Worm (Caenorhabditis elegans) whole organism, young adult: ENCODE results near the gene smg-3.
A peak's percentile ranks its signal among the peaks of the same experiment; 100 is the strongest.

Experiments
- B0035.1 ChIP-seq: sonication (generic microtip); optimal IDR thresholded peaks from 2 replicates; lab custom pipeline; 2016; ENCODE audit warnings: missing genetic modification characterization, mild to moderate bottlenecking, missing compliant biosample characterization, missing genotype, missing genetic modification reagents
- C17E4.6 ChIP-seq: fragments of 200-800 bp; sonication (Bioruptor generic); IDR thresholded peaks from 2 replicates; pipeline ENCODE4 v1.3.6; 2022; ENCODE audit warnings: missing genetic modification reagents, missing genetic modification characterization, missing compliant biosample characterization
- F22D6.2 ChIP-seq: sonication (generic microtip); optimal IDR thresholded peaks from 2 replicates; lab custom pipeline; 2016; ENCODE audit warnings: mild to moderate bottlenecking, missing genetic modification characterization, missing compliant biosample characterization
- F37B4.10 ChIP-seq: fragments of 200-800 bp; sonication (Bioruptor generic); IDR thresholded peaks from 2 replicates; pipeline ENCODE4 v1.3.6; 2022; ENCODE audit warnings: missing genetic modification characterization, missing compliant biosample characterization
- F39B2.1 ChIP-seq: fragments of 200-800 bp; sonication (Bioruptor generic); IDR thresholded peaks from 2 replicates; pipeline ENCODE4 v1.3.6; 2022; ENCODE audit warnings: missing genetic modification reagents, missing genetic modification characterization, missing compliant biosample characterization
- F52B5.7 ChIP-seq: sonication (generic microtip); optimal IDR thresholded peaks from 2 replicates; lab custom pipeline; 2016; ENCODE audit warnings: mild to moderate bottlenecking, missing genetic modification characterization, missing compliant biosample characterization
- F57C9.4 ChIP-seq: sonication (generic microtip); optimal IDR thresholded peaks from 2 replicates; lab custom pipeline; 2017; ENCODE audit warnings: mild to moderate bottlenecking, missing genetic modification characterization, missing compliant biosample characterization
- Y53G8AR.9 ChIP-seq: fragments of 200-800 bp; sonication (Bioruptor generic); conservative IDR thresholded peaks from 2 replicates; pipeline ENCODE4 v1.3.6; 2022; ENCODE audit warnings: missing genetic modification reagents, missing genetic modification characterization, missing compliant biosample characterization
- Y56A3A.18 ChIP-seq: fragments of 200-800 bp; sonication (Bioruptor generic); IDR thresholded peaks from 2 replicates; pipeline ENCODE4 v1.3.6; 2022; ENCODE audit warnings: missing genetic modification reagents, missing genetic modification characterization, missing compliant biosample characterization
- akir-1 ChIP-seq: fragments of 200-800 bp; sonication (Bioruptor generic); optimal IDR thresholded peaks from 2 replicates; lab custom pipeline; 2018; ENCODE audit warnings: mild to moderate bottlenecking, missing genetic modification characterization, moderate library complexity, missing compliant biosample characterization
- atf-7 ChIP-seq: sonication (generic microtip); optimal IDR thresholded peaks from 2 replicates; lab custom pipeline; 2017; ENCODE audit warnings: mild to moderate bottlenecking, missing genetic modification characterization, missing compliant biosample characterization
- athp-1 ChIP-seq: sonication (generic microtip); optimal IDR thresholded peaks from 2 replicates; lab custom pipeline; 2017; ENCODE audit warnings: mild to moderate bottlenecking, missing genetic modification characterization, missing compliant biosample characterization
- attf-5 ChIP-seq: fragments of 200-800 bp; sonication (Bioruptor generic); optimal IDR thresholded peaks from 2 replicates; lab custom pipeline; 2018; ENCODE audit warnings: mild to moderate bottlenecking, missing genetic modification characterization, missing compliant biosample characterization
- bed-2 ChIP-seq: fragments of 200-800 bp; sonication (Bioruptor generic); IDR thresholded peaks from 2 replicates; pipeline ENCODE4 v1.3.6; 2022; ENCODE audit warnings: missing genetic modification reagents, missing genetic modification characterization, missing compliant biosample characterization
- ccch-3 ChIP-seq: fragments of 200-800 bp; sonication (Bioruptor generic); optimal IDR thresholded peaks from 2 replicates; lab custom pipeline; 2018; ENCODE audit warnings: mild to moderate bottlenecking, missing genetic modification characterization, missing compliant biosample characterization
- cebp-1 ChIP-seq, 2 experiments: fragments of 200-800 bp in 1 of 2; sonication (Bioruptor generic) in 1 of 2; sonication (generic microtip) in 1 of 2; IDR thresholded peaks in 1 of 2; optimal IDR thresholded peaks in 1 of 2; 2 replicates each; pipeline versions ENCODE4 v1.3.6 to Lab custom; 2017 to 2022; ENCODE audit warnings: missing compliant biosample characterization in 2 of 2, missing genetic modification characterization in 2 of 2, mild to moderate bottlenecking in 1 of 2, missing genetic modification reagents in 1 of 2, moderate library complexity in 1 of 2
- ceh-100 ChIP-seq: fragments of 200-800 bp; sonication (Bioruptor generic); IDR thresholded peaks from 2 replicates; pipeline ENCODE4 v1.3.6; 2022; ENCODE audit warnings: missing genetic modification reagents, missing genetic modification characterization, missing compliant biosample characterization
- ceh-40 ChIP-seq: fragments of 200-800 bp; sonication (Bioruptor generic); IDR thresholded peaks from 2 replicates; pipeline ENCODE4 v1.3.6; 2022; ENCODE audit warnings: missing genetic modification characterization, missing compliant biosample characterization
- chd-7 ChIP-seq: sonication (generic microtip); optimal IDR thresholded peaks from 2 replicates; lab custom pipeline; 2016; ENCODE audit warnings: mild to moderate bottlenecking, missing genetic modification characterization, moderate library complexity, missing compliant biosample characterization
- die-1 ChIP-seq: sonication (generic microtip); optimal IDR thresholded peaks from 2 replicates; lab custom pipeline; 2016; ENCODE audit warnings: missing genotype, mild to moderate bottlenecking, missing genetic modification characterization, missing compliant biosample characterization
- dox-1 ChIP-seq: fragments of 200-800 bp; sonication (Bioruptor generic); IDR thresholded peaks from 2 replicates; pipeline ENCODE4 v1.3.6; 2022; ENCODE audit warnings: missing genetic modification reagents, missing genetic modification characterization, missing compliant biosample characterization
- dpl-1 ChIP-seq: fragments of 150-350 bp; optimal IDR thresholded peaks from 2 replicates; lab custom pipeline; 2014; ENCODE audit warnings: missing biosample characterization, missing genetic modification reagents, missing genetic modification characterization
- egl-44 ChIP-seq: fragments of 200-800 bp; sonication (Bioruptor generic); IDR thresholded peaks from 2 replicates; pipeline ENCODE4 v1.3.6; 2022; ENCODE audit warnings: missing genetic modification reagents, missing genetic modification characterization, missing compliant biosample characterization
- fkh-3 ChIP-seq: sonication (generic microtip); optimal IDR thresholded peaks from 2 replicates; lab custom pipeline; 2016; ENCODE audit warnings: mild to moderate bottlenecking, missing genetic modification characterization, missing compliant biosample characterization
- hlh-26 ChIP-seq: fragments of 200-800 bp; sonication (Bioruptor generic); conservative IDR thresholded peaks from 2 replicates; pipeline ENCODE4 v1.3.6; 2022; ENCODE audit warnings: missing genetic modification reagents, missing genetic modification characterization, missing compliant biosample characterization
- hmg-20 ChIP-seq: fragments of 200-800 bp; sonication (Bioruptor generic); IDR thresholded peaks from 2 replicates; pipeline ENCODE4 v1.3.6; 2022; ENCODE audit warnings: missing genetic modification reagents, missing genetic modification characterization, missing compliant biosample characterization
- let-526 ChIP-seq: fragments of 200-800 bp; sonication (Bioruptor generic); IDR thresholded peaks from 2 replicates; pipeline ENCODE4 v1.3.6; 2022; ENCODE audit warnings: missing genetic modification reagents, missing genetic modification characterization, missing compliant biosample characterization
- lir-1 ChIP-seq: fragments of 200-800 bp; sonication (Bioruptor generic); conservative IDR thresholded peaks from 2 replicates; pipeline ENCODE4 v1.3.6; 2022; ENCODE audit warnings: missing genetic modification reagents, missing genetic modification characterization, missing compliant biosample characterization
- madf-3 ChIP-seq: fragments of 200-800 bp; sonication (Bioruptor generic); IDR thresholded peaks from 2 replicates; pipeline ENCODE4 v1.3.6; 2022; ENCODE audit warnings: missing genetic modification reagents, missing genetic modification characterization, missing compliant biosample characterization
- nfya-1 ChIP-seq: sonication (generic microtip); optimal IDR thresholded peaks from 2 replicates; lab custom pipeline; 2017; ENCODE audit warnings: antibody characterized with exemption, missing compliant biosample characterization, missing genetic modification characterization, borderline replicate concordance; ENCODE audit not compliant: insufficient read depth
- nfyb-1 ChIP-seq: fragments of 200-800 bp; sonication (Bioruptor generic); IDR thresholded peaks from 2 replicates; pipeline ENCODE4 v1.3.6; 2022; ENCODE audit warnings: missing genetic modification reagents, missing genetic modification characterization, missing compliant biosample characterization
- nhr-179 ChIP-seq: sonication (generic microtip); optimal IDR thresholded peaks from 2 replicates; lab custom pipeline; 2016; ENCODE audit warnings: mild to moderate bottlenecking, missing genetic modification characterization, missing compliant biosample characterization
- nhr-90 ChIP-seq: sonication (generic microtip); optimal IDR thresholded peaks from 2 replicates; lab custom pipeline; 2016; ENCODE audit warnings: missing genotype, mild to moderate bottlenecking, missing genetic modification characterization, missing compliant biosample characterization
- pbrm-1 ChIP-seq: fragments of 200-800 bp; sonication (Bioruptor generic); IDR thresholded peaks from 2 replicates; pipeline ENCODE4 v1.3.6; 2022; ENCODE audit warnings: missing genetic modification reagents, missing genetic modification characterization, missing compliant biosample characterization
- pha-4 ChIP-seq: fragments of 150-350 bp; sonication (generic microtip); optimal IDR thresholded peaks from 2 replicates; lab custom pipeline; 2014; ENCODE audit warnings: missing biosample characterization, missing genetic modification reagents, missing genetic modification characterization
- rcor-1 ChIP-seq: fragments of 200-800 bp; sonication (Bioruptor generic); IDR thresholded peaks from 2 replicates; pipeline ENCODE4 v1.3.6; 2022; ENCODE audit warnings: missing genetic modification reagents, missing genetic modification characterization, missing compliant biosample characterization
- sea-2 ChIP-seq: fragments of 200-800 bp; sonication (Bioruptor generic); IDR thresholded peaks from 2 replicates; pipeline ENCODE4 v1.3.6; 2022; ENCODE audit warnings: missing genetic modification characterization, missing compliant biosample characterization
- snpc-1.1 ChIP-seq: sonication (generic microtip); optimal IDR thresholded peaks from 2 replicates; lab custom pipeline; 2017; ENCODE audit warnings: missing genetic modification characterization, mild to moderate bottlenecking, missing compliant biosample characterization, antibody characterized with exemption, moderate library complexity, missing genotype, missing genetic modification reagents; ENCODE audit not compliant: insufficient read depth
- snpc-1.3 ChIP-seq: sonication (generic microtip); optimal IDR thresholded peaks from 2 replicates; lab custom pipeline; 2017; ENCODE audit warnings: missing genetic modification characterization, mild to moderate bottlenecking, missing compliant biosample characterization, antibody characterized with exemption, moderate library complexity, missing genotype, missing genetic modification reagents; ENCODE audit not compliant: insufficient read depth
- snpc-4 ChIP-seq, 5 experiments: fragments of 150-350 bp in 1 of 5; sonication (generic microtip) in 4 of 5; optimal IDR thresholded peaks; 2 replicates each; lab custom pipeline; 2014 to 2018; ENCODE audit warnings: missing genetic modification characterization in 5 of 5, missing biosample characterization in 3 of 5, antibody characterized with exemption in 2 of 5, mild to moderate bottlenecking in 2 of 5, missing compliant biosample characterization in 2 of 5, missing genotype in 2 of 5, moderate library complexity in 2 of 5, missing genetic modification reagents in 1 of 5
- tbp1 ChIP-seq: fragments of 200-800 bp; sonication (Bioruptor generic); optimal IDR thresholded peaks from 2 replicates; lab custom pipeline; 2018; ENCODE audit warnings: mild to moderate bottlenecking, missing genetic modification characterization, missing compliant biosample characterization
- tbx-9 ChIP-seq: sonication (generic microtip); optimal IDR thresholded peaks from 2 replicates; lab custom pipeline; 2016; ENCODE audit warnings: borderline replicate concordance, missing genetic modification characterization, inconsistent platforms, missing compliant biosample characterization
- zim-3 ChIP-seq: sonication (generic microtip); optimal IDR thresholded peaks from 2 replicates; lab custom pipeline; 2017; ENCODE audit warnings: mild to moderate bottlenecking, missing genetic modification characterization, moderate library complexity, missing compliant biosample characterization
- ztf-28 ChIP-seq: fragments of 200-800 bp; sonication (Bioruptor generic); IDR thresholded peaks from 2 replicates; pipeline ENCODE4 v1.3.6; 2022; ENCODE audit warnings: missing genetic modification reagents, missing genetic modification characterization, missing compliant biosample characterization
- ztf-6 ChIP-seq: fragments of 200-800 bp; sonication (Bioruptor generic); IDR thresholded peaks from 2 replicates; pipeline ENCODE4 v1.3.6; 2022; ENCODE audit warnings: missing genetic modification reagents, missing genetic modification characterization, missing compliant biosample characterization

Gene smg-3

DNA sequence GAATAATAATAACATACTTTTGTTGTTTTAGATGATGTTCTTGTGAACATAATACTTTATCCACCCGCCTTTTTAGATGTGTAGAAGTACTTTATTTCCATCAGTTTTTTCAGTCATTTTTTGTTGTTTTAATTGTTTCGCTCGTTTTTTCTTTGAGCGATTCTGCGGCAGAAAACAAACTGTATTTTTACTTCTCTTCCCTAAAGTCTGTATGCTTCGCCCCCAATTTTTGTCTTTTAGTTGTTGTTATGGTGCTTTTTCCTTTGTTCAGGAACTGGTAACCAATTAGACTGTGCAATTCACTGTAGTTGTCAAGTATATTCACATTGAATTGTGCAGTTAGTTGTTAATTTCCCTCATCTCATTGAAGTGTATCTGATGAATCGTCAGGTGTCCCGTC is 47.1 kb downstream of the smg-3 start (continued):
- TF ChIP-seq zim-3 (tag; lab: Kevin White, UChicago) (no peak), dpl-1 (GFP tag; lab: Kevin White, UChicago) (no peak), nfyb-1 (peak; percentile 58), ceh-100 (no peak), cebp-1 (GFP tag; IDR thresholded peaks at IDR 0.05; lab: Robert Waterston, UW) (no peak), cebp-1 (tag; optimal IDR thresholded peaks at IDR 0.05; lab: Kevin White, UChicago) (peak; percentile 18), tbp1 (GFP tag; lab: Kevin White, UChicago) (peak; percentile 29), snpc-1.3 (tag; lab: Kevin White, UChicago) (peak; percentile 19), hmg-20 (GFP tag; lab: Robert Waterston, UW) (no peak), B0035.1 (tag; lab: Kevin White, UChicago) (no peak), pha-4 (tag; lab: Kevin White, UChicago) (no peak), bed-2 (no peak), ccch-3 (GFP tag; lab: Kevin White, UChicago) (no peak), tbx-9 (tag; lab: Kevin White, UChicago) (peak; percentile 32), hlh-26 (GFP tag; lab: Robert Waterston, UW) (no peak), chd-7 (peak; percentile 46), athp-1 (tag; lab: Kevin White, UChicago) (peak; percentile 39), F57C9.4 (tag; lab: Kevin White, UChicago) (peak; percentile 67), sea-2 (GFP tag; lab: Robert Waterston, UW) (no peak), pbrm-1 (no peak), Y56A3A.18 (GFP tag; lab: Robert Waterston, UW) (0 out of 2 replicates have a peak, but pooled peaks have one; percentile 71), atf-7 (tag; lab: Kevin White, UChicago) (peak; percentile 44), snpc-4 (GFP tag; optimal IDR thresholded peaks at IDR 0.05; lab: Kevin White, UChicago) (peak; percentile 49), snpc-4 (tag; optimal IDR thresholded peaks at IDR 0.05; lab: Kevin White, UChicago) (peak in 2 of 4 experiments; percentile 44 to 69), F39B2.1 (GFP tag; lab: Robert Waterston, UW) (0 out of 2 replicates have a peak, but pooled peaks have one; percentile 31), let-526 (no peak), F52B5.7 (tag; lab: Kevin White, UChicago) (no peak), F37B4.10 (GFP tag; lab: Robert Waterston, UW) (no peak), lir-1 (GFP tag; lab: Robert Waterston, UW) (no peak), madf-3 (GFP tag; lab: Robert Waterston, UW) (no peak)
- TF ChIP-seq, all 124 proteins: peak for 30

DNA sequence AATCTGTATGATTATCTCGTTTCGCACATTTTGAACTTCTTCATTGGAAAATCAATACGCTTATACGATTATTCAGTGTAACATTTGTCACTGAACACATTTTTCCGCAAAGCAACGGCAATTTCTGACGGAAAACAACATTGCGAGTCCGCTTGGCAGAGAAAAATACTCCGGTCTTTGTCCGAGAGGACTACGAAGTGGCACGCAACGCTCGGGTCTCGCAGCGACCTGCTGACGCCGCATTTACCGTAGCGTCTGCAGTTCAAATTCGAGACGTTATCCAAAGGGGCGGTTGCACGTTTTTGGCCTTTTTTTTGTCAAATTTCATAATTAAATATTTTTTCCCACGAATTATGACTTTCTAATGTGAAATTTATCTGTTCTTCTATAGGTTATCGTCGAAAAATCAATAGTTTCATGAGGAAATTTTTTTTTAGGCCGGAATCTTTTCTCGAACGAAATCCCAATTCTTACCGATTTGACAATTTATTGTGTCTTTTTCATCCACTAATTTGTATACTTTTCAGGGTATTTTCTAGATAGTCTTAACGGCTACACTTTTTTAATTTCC is 49.2 kb downstream of the smg-3 start, which contains the start of gene sqd-1:
TSS of gene sqd-1 (plus strand) at position 521 of the 571 bp plus-strand sequence.
- TF ChIP-seq fkh-3 (no peak), ztf-28 (GFP tag; lab: Robert Waterston, UW) (peak; percentile 96), ztf-6 (GFP tag; lab: Robert Waterston, UW) (peak; percentile 78), nhr-179 (no peak), ceh-40 (0 out of 2 replicates have a peak, but pooled peaks have one; percentile 55), egl-44 (GFP tag; lab: Robert Waterston, UW) (peak; percentile 86; the same call in 1 of the 2 replicates), F52B5.7 (tag; lab: Kevin White, UChicago) (peak; percentile 88), akir-1 (no peak), snpc-4 (GFP tag; optimal IDR thresholded peaks at IDR 0.05; lab: Kevin White, UChicago) (peak; percentile 79), snpc-4 (tag; optimal IDR thresholded peaks at IDR 0.05; lab: Kevin White, UChicago) (peak; percentile 83 to 91 (median 86)), Y53G8AR.9 (GFP tag; lab: Robert Waterston, UW) (peak; percentile 96), tbx-9 (tag; lab: Kevin White, UChicago) (no peak), F22D6.2 (tag; lab: Kevin White, UChicago) (peak; percentile 81), die-1 (tag; lab: Kevin White, UChicago) (peak; percentile 55), bed-2 (0 out of 2 replicates have a peak, but pooled peaks have one; percentile 36), rcor-1 (GFP tag; lab: Robert Waterston, UW) (peak; percentile 91), dox-1 (peak; percentile 96), nfya-1 (tag; lab: Kevin White, UChicago) (no peak), snpc-1.1 (peak; percentile 52), nhr-90 (tag; lab: Kevin White, UChicago) (peak; percentile 16), attf-5 (GFP tag; lab: Kevin White, UChicago) (peak; percentile 88), F57C9.4 (tag; lab: Kevin White, UChicago) (peak; percentile 79), C17E4.6 (GFP tag; lab: Robert Waterston, UW) (peak; percentile 92)
